Fruit fly (Drosophila melanogaster): ENCODE results near the gene srp.
A peak's percentile ranks its signal among the peaks of the same experiment; 100 is the strongest.

The srp gene

dm6 chr3R:15984483-15985118 lies 1.4 kb upstream of the srp start:
- peak; percentile 71 for TF ChIP-seq Snoo (tag; optimal IDR thresholded peaks at IDR 0.05)
- no peak for TF ChIP-seq CG10348 (GFP tag; IDR thresholded peaks at IDR 0.05)
- TF ChIP-seq Pif1A (GFP tag; optimal IDR thresholded peaks at IDR 0.05) = peak; percentile 69
- peak; percentile 84 for TF ChIP-seq gl (tag; optimal IDR thresholded peaks at IDR 0.05)
- TF ChIP-seq CG12605 (GFP tag; IDR thresholded peaks at IDR 0.05) = no peak; the same call in 1 of the 2 replicates
- peak; percentile 79 for TF ChIP-seq CG34367 (tag; optimal IDR thresholded peaks at IDR 0.05)
- TF ChIP-seq CG9948 (tag; optimal IDR thresholded peaks at IDR 0.05) = peak; percentile 76
- TF ChIP-seq CG32121 (GFP tag; IDR thresholded peaks at IDR 0.05) = peak; percentile 73
- peak; percentile 67; the same call in 2 of the 3 replicates for TF ChIP-seq fd96Ca (GFP tag; IDR thresholded peaks at IDR 0.05)
- peak; percentile 34 for TF ChIP-seq D1 (tag; optimal IDR thresholded peaks at IDR 0.05)
- TF ChIP-seq Ets98B (GFP tag; IDR thresholded peaks at IDR 0.05) = peak; percentile 66
- peak; percentile 91 for TF ChIP-seq EcR (GFP tag; optimal IDR thresholded peaks at IDR 0.05)
- TF ChIP-seq CG14655 (GFP tag; optimal IDR thresholded peaks at IDR 0.05) = peak; percentile 82
- TF ChIP-seq CG8301 (tag; optimal IDR thresholded peaks at IDR 0.05) = peak; percentile 84
- TF ChIP-seq CG4496 (GFP tag; IDR thresholded peaks at IDR 0.05) = peak; percentile 72
- peak; percentile 35 for TF ChIP-seq Pif1B (GFP tag; optimal IDR thresholded peaks at IDR 0.05)
- peak; percentile 84 for TF ChIP-seq CG15710 (tag; optimal IDR thresholded peaks at IDR 0.05)
- peak; percentile 76 for TF ChIP-seq CG17806 (tag; optimal IDR thresholded peaks at IDR 0.05)
- peak; percentile 90 for TF ChIP-seq CG8159 (tag; optimal IDR thresholded peaks at IDR 0.05)
- peak; percentile 59 for TF ChIP-seq CG13204 (GFP tag; optimal IDR thresholded peaks at IDR 0.05)
- peak; percentile 58; the same call in 1 of the 2 replicates for TF ChIP-seq rn (GFP tag; IDR thresholded peaks at IDR 0.05)

dm6 chr3R:15987064-15987649 lies 1.2 kb downstream of the srp start:
- TF ChIP-seq CG8301 (tag; optimal IDR thresholded peaks at IDR 0.05) = peak; percentile 19
- TF ChIP-seq rn (GFP tag; IDR thresholded peaks at IDR 0.05) = no peak
- TF ChIP-seq Ets98B (GFP tag; IDR thresholded peaks at IDR 0.05) = no peak
- TF ChIP-seq CG34367 (tag; optimal IDR thresholded peaks at IDR 0.05) = peak; percentile 22
- no peak for TF ChIP-seq CG10348 (GFP tag; IDR thresholded peaks at IDR 0.05)
- no peak for TF ChIP-seq CG32121 (GFP tag; IDR thresholded peaks at IDR 0.05)
- no peak for TF ChIP-seq CG17806 (tag; optimal IDR thresholded peaks at IDR 0.05)
- TF ChIP-seq Pif1B (GFP tag; optimal IDR thresholded peaks at IDR 0.05) = no peak
- TF ChIP-seq Pif1A (GFP tag; optimal IDR thresholded peaks at IDR 0.05) = no peak
- peak; percentile 30 for TF ChIP-seq CG13204 (GFP tag; optimal IDR thresholded peaks at IDR 0.05)
- TF ChIP-seq CG9948 (tag; optimal IDR thresholded peaks at IDR 0.05) = peak; percentile 14
- no peak for TF ChIP-seq Snoo (tag; optimal IDR thresholded peaks at IDR 0.05)
- peak; percentile 39; the same call in 1 of the 2 replicates for TF ChIP-seq CG12605 (GFP tag; IDR thresholded peaks at IDR 0.05)
- peak; percentile 64 for TF ChIP-seq EcR (GFP tag; optimal IDR thresholded peaks at IDR 0.05)
- no peak for TF ChIP-seq D1 (tag; optimal IDR thresholded peaks at IDR 0.05)
- peak; percentile 43 for TF ChIP-seq CG14655 (GFP tag; optimal IDR thresholded peaks at IDR 0.05)
- 0 out of 3 replicates have a peak, but pooled peaks have one; percentile 27 for TF ChIP-seq CG4496 (GFP tag; IDR thresholded peaks at IDR 0.05)
- peak; percentile 26 for TF ChIP-seq CG8159 (tag; optimal IDR thresholded peaks at IDR 0.05)
- peak; percentile 20 for TF ChIP-seq CG15710 (tag; optimal IDR thresholded peaks at IDR 0.05)
- peak; percentile 26 for TF ChIP-seq gl (tag; optimal IDR thresholded peaks at IDR 0.05)
- TF ChIP-seq fd96Ca (GFP tag; IDR thresholded peaks at IDR 0.05) = no peak

dm6 chr3R:15988353-15988752 lies 2.4 kb downstream of the srp start:
- no peak for TF ChIP-seq Pif1B (GFP tag; optimal IDR thresholded peaks at IDR 0.05)
- TF ChIP-seq CG9948 (tag; optimal IDR thresholded peaks at IDR 0.05) = no peak

- no peak for TF ChIP-seq CG32121 (GFP tag; IDR thresholded peaks at IDR 0.05)
- no peak for TF ChIP-seq fd96Ca (GFP tag; IDR thresholded peaks at IDR 0.05)
- no peak for TF ChIP-seq CG9948 (tag; optimal IDR thresholded peaks at IDR 0.05)
- TF ChIP-seq CG34367 (tag; optimal IDR thresholded peaks at IDR 0.05) = no peak
- TF ChIP-seq rn (GFP tag; IDR thresholded peaks at IDR 0.05) = no peak
- no peak for TF ChIP-seq CG8159 (tag; optimal IDR thresholded peaks at IDR 0.05)
- no peak for TF ChIP-seq CG15710 (tag; optimal IDR thresholded peaks at IDR 0.05)
- TF ChIP-seq CG13204 (GFP tag; optimal IDR thresholded peaks at IDR 0.05) = no peak
- no peak for TF ChIP-seq D1 (tag; optimal IDR thresholded peaks at IDR 0.05)
- no peak for TF ChIP-seq CG8301 (tag; optimal IDR thresholded peaks at IDR 0.05)
- TF ChIP-seq gl (tag; optimal IDR thresholded peaks at IDR 0.05) = no peak
- no peak for TF ChIP-seq CG4496 (GFP tag; IDR thresholded peaks at IDR 0.05)
- TF ChIP-seq CG14655 (GFP tag; optimal IDR thresholded peaks at IDR 0.05) = no peak
- no peak for TF ChIP-seq Pif1A (GFP tag; optimal IDR thresholded peaks at IDR 0.05)
- no peak for TF ChIP-seq EcR (GFP tag; optimal IDR thresholded peaks at IDR 0.05)
Measured at dm6 chr3R:15989217-15989921, 3.4 kb downstream of the srp start.

dm6 chr3R:15991593-15991992 lies 5.6 kb downstream of the srp start:
- TF ChIP-seq CG9948 (tag; optimal IDR thresholded peaks at IDR 0.05) (no peak), Snoo (tag; optimal IDR thresholded peaks at IDR 0.05) (no peak), EcR (GFP tag; optimal IDR thresholded peaks at IDR 0.05) (no peak), rn (GFP tag; IDR thresholded peaks at IDR 0.05) (no peak), gl (tag; optimal IDR thresholded peaks at IDR 0.05) (no peak), D1 (tag; optimal IDR thresholded peaks at IDR 0.05) (no peak), CG8301 (tag; optimal IDR thresholded peaks at IDR 0.05) (no peak), CG17806 (tag; optimal IDR thresholded peaks at IDR 0.05) (no peak), CG4496 (GFP tag; IDR thresholded peaks at IDR 0.05) (no peak), Ets98B (GFP tag; IDR thresholded peaks at IDR 0.05) (no peak), CG14655 (GFP tag; optimal IDR thresholded peaks at IDR 0.05) (no peak), CG34367 (tag; optimal IDR thresholded peaks at IDR 0.05) (no peak), CG12605 (GFP tag; IDR thresholded peaks at IDR 0.05) (no peak), CG32121 (GFP tag; IDR thresholded peaks at IDR 0.05) (no peak), CG13204 (GFP tag; optimal IDR thresholded peaks at IDR 0.05) (no peak)
